Fruit fly (Drosophila melanogaster) S2 (cell line): ENCODE measurements around the gene CG11911.

ENCODE experiments used
- CG8478 ChIP-seq: fragments of >200 bp; optimal IDR thresholded peaks from 2 replicates; lab custom pipeline; 2018
- CTCF ChIP-seq, 2 experiments: fragments of >200 bp; optimal IDR thresholded peaks; 2 replicates each; lab custom pipeline; 2018

DNA sequence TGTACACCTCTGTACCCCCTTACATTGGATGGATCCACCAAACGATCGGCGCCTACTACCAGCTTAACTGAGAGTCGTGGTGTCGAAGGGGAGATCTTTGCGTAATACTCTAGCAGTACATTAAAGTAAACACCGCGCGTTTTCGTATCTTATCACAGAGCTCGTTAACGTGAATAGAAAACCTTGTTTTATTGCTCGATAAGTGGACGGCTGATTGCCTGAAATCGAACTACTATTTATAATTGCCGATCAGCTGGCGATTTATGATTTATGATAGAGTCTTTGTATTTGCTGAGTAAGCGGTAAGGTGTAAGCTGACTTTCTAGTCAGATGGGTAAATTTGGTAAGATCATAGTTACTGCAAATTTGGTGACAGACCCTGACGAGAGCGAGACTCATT lies 1.9 kb upstream of the CG11911 start:
- TF ChIP-seq CG8478 (lab: Kevin White, UChicago) (no peak), CTCF (optimal IDR thresholded peaks at IDR 0.05; lab: Kevin White, UChicago) (no peak)
